Fruit fly (Drosophila melanogaster) whole organism, embryonic: Measurements from ENCODE around the gene CG16727.

Experiments used
- Abd-B ChIP-seq: fragments of 200-800 bp; sonication (Bioruptor generic); optimal IDR thresholded peaks from 2 replicates; lab custom pipeline; 2018; ENCODE audit warnings: missing biosample characterization, mild to moderate bottlenecking, missing genetic modification characterization, moderate library complexity
- B-H2 ChIP-seq: fragments of 200-800 bp; sonication (Bioruptor generic); optimal IDR thresholded peaks from 2 replicates; lab custom pipeline; 2018; ENCODE audit warnings: missing biosample characterization, mild to moderate bottlenecking, missing genetic modification characterization
- Bgb ChIP-seq: fragments of 200-800 bp; sonication (Bioruptor generic); IDR thresholded peaks from 2 replicates; pipeline ENCODE4 v1.3.6; 2022; ENCODE audit warnings: missing biosample characterization, missing genetic modification characterization; ENCODE audit not compliant: partially characterized antibody
- Blimp-1 ChIP-seq: fragments of 200-800 bp; sonication (Bioruptor generic); optimal IDR thresholded peaks from 3 replicates; lab custom pipeline; 2018; ENCODE audit warnings: missing biosample characterization, missing genetic modification characterization, mild to moderate bottlenecking, moderate library complexity, missing genetic modification reagents
- CG1024 ChIP-seq: fragments of 200-800 bp; sonication (Bioruptor generic); IDR thresholded peaks from 2 replicates; pipeline ENCODE4 v1.3.6; 2022; ENCODE audit warnings: missing biosample characterization, missing genetic modification characterization
- CG11093 ChIP-seq: fragments of 200-800 bp; sonication (Bioruptor generic); IDR thresholded peaks from 3 replicates; pipeline ENCODE4 v1.3.6; 2022; ENCODE audit warnings: missing biosample characterization, missing genetic modification characterization
- CG14441 ChIP-seq: fragments of 200-800 bp; sonication (Bioruptor generic); IDR thresholded peaks from 2 replicates; pipeline ENCODE4 v1.3.6; 2022; ENCODE audit warnings: missing biosample characterization, missing genetic modification characterization
- CG15269 ChIP-seq: fragments of 200-800 bp; sonication (Bioruptor generic); optimal IDR thresholded peaks from 2 replicates; lab custom pipeline; 2018; ENCODE audit warnings: missing biosample characterization, mild to moderate bottlenecking, missing genetic modification characterization, moderate library complexity
- CG17186 ChIP-seq: fragments of 200-800 bp; sonication (Bioruptor generic); optimal IDR thresholded peaks from 3 replicates; lab custom pipeline; 2017; ENCODE audit warnings: missing biosample characterization, missing genetic modification reagents, missing genetic modification characterization
- CG17328 ChIP-seq: fragments of 200-800 bp; sonication (Bioruptor generic); IDR thresholded peaks from 2 replicates; pipeline ENCODE4 v1.3.6; 2022; ENCODE audit warnings: missing biosample characterization, missing genetic modification characterization
- CG18262 ChIP-seq: fragments of 200-800 bp; optimal IDR thresholded peaks from 3 replicates; lab custom pipeline; 2019; ENCODE audit warnings: missing biosample characterization, mild to moderate bottlenecking, missing genetic modification characterization, moderate library complexity
- CG2129 ChIP-seq: fragments of 200-800 bp; sonication (Bioruptor generic); IDR thresholded peaks from 2 replicates; pipeline ENCODE4 v1.3.6; 2022; ENCODE audit warnings: missing biosample characterization, missing genetic modification characterization; ENCODE audit not compliant: partially characterized antibody
- CG2678 ChIP-seq: fragments of 200-800 bp; sonication (Bioruptor generic); optimal IDR thresholded peaks from 3 replicates; lab custom pipeline; 2019; ENCODE audit warnings: missing biosample characterization, mild to moderate bottlenecking, missing genetic modification characterization, moderate library complexity
- CG3281 ChIP-seq: fragments of 200-800 bp; sonication (Bioruptor generic); optimal IDR thresholded peaks from 3 replicates; lab custom pipeline; 2017; ENCODE audit warnings: missing biosample characterization, mild to moderate bottlenecking, missing genetic modification characterization
- CG33557 ChIP-seq: fragments of 200-800 bp; sonication (Bioruptor generic); optimal IDR thresholded peaks from 2 replicates; lab custom pipeline; 2019; ENCODE audit warnings: missing biosample characterization, mild to moderate bottlenecking, missing genetic modification characterization, moderate library complexity
- CG3995 ChIP-seq: fragments of 200-800 bp; sonication (Bioruptor generic); optimal IDR thresholded peaks from 3 replicates; lab custom pipeline; 2016; ENCODE audit warnings: missing biosample characterization, missing genetic modification characterization
- CG8290 ChIP-seq, 3 experiments: fragments of 200-800 bp; sonication (Bioruptor generic); optimal IDR thresholded peaks; 2 replicates each; lab custom pipeline; 2016 to 2019; ENCODE audit warnings: missing biosample characterization in 3 of 3, missing genetic modification characterization in 3 of 3, mild to moderate bottlenecking in 2 of 3, moderate library complexity in 1 of 3
- CG8478 ChIP-seq: fragments of >200 bp; optimal IDR thresholded peaks from 2 replicates; lab custom pipeline; 2018
- Dip2 ChIP-seq: fragments of 200-800 bp; sonication (Bioruptor generic); IDR thresholded peaks from 2 replicates; pipeline ENCODE4 v1.3.6; 2022; ENCODE audit warnings: missing biosample characterization, missing genetic modification characterization
- Dll ChIP-seq: fragments of 200-800 bp; sonication (Bioruptor generic); IDR thresholded peaks from 4 replicates; pipeline ENCODE4 v1.3.6; 2022; ENCODE audit warnings: missing biosample characterization, missing genetic modification characterization; ENCODE audit not compliant: partially characterized antibody
- Dref ChIP-seq: fragments of 200-800 bp; sonication (Bioruptor generic); IDR thresholded peaks from 2 replicates; pipeline ENCODE4 v1.3.6; 2022; ENCODE audit warnings: missing biosample characterization, missing genetic modification characterization
- E2f2 ChIP-seq: fragments of 200-800 bp; sonication (Bioruptor generic); IDR thresholded peaks from 2 replicates; pipeline ENCODE4 v1.3.6; 2022; ENCODE audit warnings: missing biosample characterization, missing genetic modification characterization
- Gug ChIP-seq: fragments of 200-800 bp; sonication (Bioruptor generic); IDR thresholded peaks from 4 replicates; pipeline ENCODE4 v1.3.6; 2022; ENCODE audit warnings: missing biosample characterization, missing genetic modification characterization
- HHEX ChIP-seq: fragments of 200-800 bp; sonication (Bioruptor generic); optimal IDR thresholded peaks from 3 replicates; lab custom pipeline; 2017; ENCODE audit warnings: missing biosample characterization, mild to moderate bottlenecking, missing genetic modification characterization, missing genetic modification reagents
- Mes4 ChIP-seq: fragments of 200-800 bp; sonication (Bioruptor generic); optimal IDR thresholded peaks from 2 replicates; lab custom pipeline; 2016; ENCODE audit warnings: missing biosample characterization, missing genetic modification characterization
- NC2α ChIP-seq: fragments of 200-800 bp; sonication (Bioruptor generic); optimal IDR thresholded peaks from 2 replicates; lab custom pipeline; 2016; ENCODE audit warnings: missing biosample characterization, missing genetic modification characterization
- Nf-YC ChIP-seq: fragments of 200-800 bp; optimal IDR thresholded peaks from 3 replicates; lab custom pipeline; 2019; ENCODE audit warnings: missing biosample characterization, mild to moderate bottlenecking, missing genetic modification characterization, moderate library complexity
- Six4 ChIP-seq: fragments of 200-800 bp; sonication (Bioruptor generic); optimal IDR thresholded peaks from 2 replicates; lab custom pipeline; 2016; ENCODE audit warnings: missing biosample characterization, missing genetic modification characterization
- Sox102F ChIP-seq: fragments of 200-800 bp; sonication (Bioruptor generic); optimal IDR thresholded peaks from 2 replicates; lab custom pipeline; 2018; ENCODE audit warnings: missing biosample characterization, mild to moderate bottlenecking, missing genetic modification characterization, moderate library complexity
- Trl ChIP-seq, 3 experiments: fragments of >200 bp in 2 of 3; fragments of 200-800 bp in 1 of 3; sonication (Bioruptor generic) in 1 of 3; optimal IDR thresholded peaks; 2 replicates in 1 of 3; 3 replicates in 2 of 3; lab custom pipeline; 2016 to 2017; ENCODE audit warnings: missing biosample characterization in 1 of 3, missing genetic modification characterization in 1 of 3
- Xrp1 ChIP-seq: fragments of 200-800 bp; sonication (Bioruptor generic); IDR thresholded peaks from 2 replicates; pipeline ENCODE4 v1.3.6; 2022; ENCODE audit warnings: missing biosample characterization, missing genetic modification characterization
- abd-A ChIP-seq: fragments of 200-800 bp; sonication (Bioruptor generic); optimal IDR thresholded peaks from 3 replicates; lab custom pipeline; 2019; ENCODE audit warnings: missing biosample characterization, mild to moderate bottlenecking, missing genetic modification characterization, moderate library complexity
- dimm ChIP-seq: fragments of 200-800 bp; sonication (Bioruptor generic); IDR thresholded peaks from 2 replicates; pipeline ENCODE4 v1.3.6; 2022; ENCODE audit warnings: missing biosample characterization, missing genetic modification characterization
- en ChIP-seq: fragments of 200-800 bp; sonication (Bioruptor generic); optimal IDR thresholded peaks from 2 replicates; lab custom pipeline; 2016; ENCODE audit warnings: missing biosample characterization, missing genetic modification characterization
- fru ChIP-seq: fragments of >200 bp; optimal IDR thresholded peaks from 2 replicates; lab custom pipeline; 2017
- fu2 ChIP-seq: fragments of 200-800 bp; sonication (Bioruptor generic); optimal IDR thresholded peaks from 2 replicates; lab custom pipeline; 2016; ENCODE audit warnings: missing biosample characterization, missing genetic modification characterization
- gem ChIP-seq: fragments of 200-800 bp; sonication (Bioruptor generic); optimal IDR thresholded peaks from 2 replicates; lab custom pipeline; 2019; ENCODE audit warnings: missing biosample characterization, mild to moderate bottlenecking, missing genetic modification characterization, moderate library complexity
- gfzf ChIP-seq: fragments of 200-800 bp; sonication (Bioruptor generic); optimal IDR thresholded peaks from 2 replicates; lab custom pipeline; 2016; ENCODE audit warnings: missing biosample characterization, mild to moderate bottlenecking, missing genetic modification characterization, moderate library complexity
- ind ChIP-seq: fragments of 200-800 bp; sonication (Bioruptor generic); optimal IDR thresholded peaks from 3 replicates; lab custom pipeline; 2016; ENCODE audit warnings: missing biosample characterization, missing genetic modification characterization
- nerfin-1 ChIP-seq: fragments of 200-800 bp; sonication (Bioruptor generic); optimal IDR thresholded peaks from 3 replicates; lab custom pipeline; 2019; ENCODE audit warnings: missing biosample characterization, mild to moderate bottlenecking, missing genetic modification characterization, moderate library complexity
- nerfin-2 ChIP-seq: fragments of 200-800 bp; sonication (Bioruptor generic); IDR thresholded peaks from 2 replicates; pipeline ENCODE4 v1.3.6; 2022; ENCODE audit warnings: missing biosample characterization, missing genetic modification characterization; ENCODE audit not compliant: partially characterized antibody
- pnt ChIP-seq: fragments of 200-800 bp; sonication (Bioruptor generic); optimal IDR thresholded peaks from 3 replicates; lab custom pipeline; 2016; ENCODE audit warnings: missing biosample characterization, missing genetic modification characterization
- psq ChIP-seq: fragments of 200-800 bp; sonication (Bioruptor generic); optimal IDR thresholded peaks from 2 replicates; lab custom pipeline; 2017; ENCODE audit warnings: missing biosample characterization, missing genetic modification characterization
- pum ChIP-seq: fragments of 200-800 bp; sonication (Bioruptor generic); optimal IDR thresholded peaks from 2 replicates; lab custom pipeline; 2016; ENCODE audit warnings: missing biosample characterization, missing genetic modification characterization
- slbo ChIP-seq: fragments of 200-800 bp; sonication (Bioruptor generic); IDR thresholded peaks from 2 replicates; pipeline ENCODE4 v1.3.6; 2022; ENCODE audit warnings: missing biosample characterization, missing genetic modification characterization
- tll ChIP-seq, 2 experiments: fragments of 200-800 bp in 1 of 2; fragments of >200 bp in 1 of 2; sonication (Bioruptor generic) in 1 of 2; optimal IDR thresholded peaks; 2 replicates each; lab custom pipeline; 2017 to 2019; ENCODE audit warnings: missing biosample characterization in 2 of 2, missing genetic modification characterization in 2 of 2, mild to moderate bottlenecking in 1 of 2, moderate library complexity in 1 of 2
- trh ChIP-seq: fragments of 200-800 bp; sonication (Bioruptor generic); optimal IDR thresholded peaks from 2 replicates; lab custom pipeline; 2016; ENCODE audit warnings: missing biosample characterization, missing genetic modification characterization
- ttk ChIP-seq: fragments of 200-800 bp; sonication (Bioruptor generic); IDR thresholded peaks from 2 replicates; pipeline ENCODE4 v2.1.2; 2022; ENCODE audit warnings: missing biosample characterization, missing genetic modification characterization
- tx ChIP-seq: fragments of 200-800 bp; sonication (Bioruptor generic); optimal IDR thresholded peaks from 2 replicates; lab custom pipeline; 2016; ENCODE audit warnings: missing biosample characterization, missing genetic modification characterization
- wdn ChIP-seq: fragments of 200-800 bp; sonication (Bioruptor generic); IDR thresholded peaks from 2 replicates; pipeline ENCODE4 v1.3.6; 2022; ENCODE audit warnings: missing biosample characterization, missing genetic modification characterization

CG16727 gene

DNA sequence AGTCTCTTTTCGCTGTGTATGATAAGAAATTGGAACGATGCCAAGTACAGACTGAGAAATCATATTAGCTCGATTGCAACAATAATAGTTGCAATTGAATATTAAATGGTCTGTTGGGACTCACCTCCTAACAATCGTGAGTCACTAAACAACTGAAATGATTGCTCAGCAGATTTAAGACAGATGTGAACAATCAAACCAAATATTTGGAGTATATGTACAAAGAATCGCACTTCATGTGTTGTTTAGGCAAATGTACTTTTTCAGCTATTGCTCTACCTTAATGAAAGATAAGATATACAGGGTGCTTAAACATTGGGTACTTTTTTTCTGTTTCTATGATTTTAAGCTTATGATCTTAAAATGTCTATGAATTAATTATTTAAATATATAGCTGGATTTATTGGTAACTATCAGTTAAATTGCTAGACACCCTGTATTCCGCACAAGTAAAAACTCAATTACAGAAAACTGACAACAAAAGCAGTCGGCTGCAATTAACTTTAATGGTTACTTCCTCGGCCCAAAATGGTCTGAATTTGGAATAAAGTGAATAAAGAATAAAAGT is 28.4 kb downstream of the CG16727 start (continued):
- TF ChIP-seq en (GFP tag; lab: Kevin White, UChicago) (no peak), B-H2 (GFP tag; lab: Kevin White, UChicago) (peak; percentile 74), CG2678 (peak; percentile 95), CG3995 (GFP tag; lab: Kevin White, UChicago) (peak; percentile 38), ind (GFP tag; lab: Kevin White, UChicago) (peak; percentile 77), CG15269 (tag; lab: Kevin White, UChicago) (peak; percentile 95), Trl (optimal IDR thresholded peaks at IDR 0.05; lab: Kevin White, UChicago) (no peak), Trl (GFP tag; optimal IDR thresholded peaks at IDR 0.05; lab: Kevin White, UChicago) (no peak), E2f2 (GFP tag; lab: Robert Waterston, UW) (peak; percentile 65; the same call in 1 of the 2 replicates), Dip2 (GFP tag; lab: Robert Waterston, UW) (no peak), ttk (GFP tag; lab: Robert Waterston, UW) (peak; percentile 84), Xrp1 (peak; percentile 91), fru (no peak), Nf-YC (peak; percentile 76), CG17186 (GFP tag; lab: Kevin White, UChicago) (no peak), slbo (peak; percentile 84), CG2129 (GFP tag; lab: Robert Waterston, UW) (no peak), CG8290 (GFP tag; optimal IDR thresholded peaks at IDR 0.05; lab: Kevin White, UChicago) (no peak), CG8290 (tag; optimal IDR thresholded peaks at IDR 0.05; lab: Kevin White, UChicago) (peak; percentile 24 to 51), Sox102F (GFP tag; lab: Kevin White, UChicago) (peak; percentile 93), tx (GFP tag; lab: Kevin White, UChicago) (no peak), nerfin-2 (GFP tag; lab: Robert Waterston, UW) (no peak), NC2α (GFP tag; lab: Kevin White, UChicago) (peak; percentile 22), abd-A (tag; lab: Kevin White, UChicago) (no peak), CG3281 (peak; percentile 91), Bgb (no peak), pnt (GFP tag; lab: Kevin White, UChicago) (no peak), wdn (peak; percentile 85), Abd-B (GFP tag; lab: Kevin White, UChicago) (no peak), psq (GFP tag; lab: Kevin White, UChicago) (peak; percentile 63), CG1024 (GFP tag; lab: Robert Waterston, UW) (peak; percentile 54; the same call in 1 of the 2 replicates), CG33557 (peak; percentile 72), nerfin-1 (tag; lab: Kevin White, UChicago) (peak; percentile 84), CG8478 (no peak), CG17328 (GFP tag; lab: Robert Waterston, UW) (peak; percentile 89), gem (tag; lab: Kevin White, UChicago) (peak; percentile 92), Mes4 (GFP tag; lab: Kevin White, UChicago) (peak; percentile 19), Six4 (GFP tag; lab: Kevin White, UChicago) (peak; percentile 65), Dll (no peak), HHEX (GFP tag; lab: Kevin White, UChicago) (peak; percentile 85), fu2 (no peak), tll (GFP tag; optimal IDR thresholded peaks at IDR 0.05; lab: Kevin White, UChicago) (no peak), trh (peak; percentile 32), pum (peak; percentile 41), Gug (GFP tag; lab: Robert Waterston, UW) (peak; percentile 42; the same call in 2 of the 4 replicates), Dref (GFP tag; lab: Robert Waterston, UW) (no peak), Blimp-1 (GFP tag; lab: Kevin White, UChicago) (peak; percentile 91), CG18262 (tag; lab: Kevin White, UChicago) (peak; percentile 87), dimm (GFP tag; lab: Robert Waterston, UW) (no peak), CG14441 (GFP tag; lab: Robert Waterston, UW) (peak; percentile 91), CG11093 (GFP tag; lab: Robert Waterston, UW) (peak; percentile 46; the same call in 1 of the 3 replicates), gfzf (GFP tag; lab: Kevin White, UChicago) (no peak)
